Worm (Caenorhabditis elegans) whole organism, early embryonic: ENCODE results near the gene cox-18.

ENCODE experiments used
- F13C5.2 ChIP-seq: sonication (generic microtip); optimal IDR thresholded peaks from 2 replicates; lab custom pipeline; 2017; ENCODE audit warnings: mild to moderate bottlenecking, missing genetic modification characterization, inconsistent platforms, missing compliant biosample characterization
- ama-1 ChIP-seq: fragments of 150-350 bp; optimal IDR thresholded peaks from 2 replicates; lab custom pipeline; 2014
- ceh-13 ChIP-seq: fragments of 200-800 bp; sonication (Bioruptor generic); optimal IDR thresholded peaks from 2 replicates; lab custom pipeline; 2018; ENCODE audit warnings: mild to moderate bottlenecking, missing genetic modification characterization, missing compliant biosample characterization
- ets-7 ChIP-seq: sonication (generic microtip); optimal IDR thresholded peaks from 2 replicates; lab custom pipeline; 2016; ENCODE audit warnings: missing genotype, missing genetic modification characterization, missing compliant biosample characterization
- hmbx-1 ChIP-seq: sonication (generic microtip); optimal IDR thresholded peaks from 2 replicates; lab custom pipeline; 2016; ENCODE audit warnings: mild to moderate bottlenecking, missing genetic modification characterization, missing compliant biosample characterization
- hmg-4 ChIP-seq: fragments of 200-800 bp; sonication (Bioruptor generic); optimal IDR thresholded peaks from 2 replicates; lab custom pipeline; 2018; ENCODE audit warnings: mild to moderate bottlenecking, missing genetic modification characterization, missing compliant biosample characterization
- hnd-1 ChIP-seq: sonication (generic microtip); optimal IDR thresholded peaks from 2 replicates; lab custom pipeline; 2016; ENCODE audit warnings: missing genetic modification characterization, missing compliant biosample characterization
- pes-1 ChIP-seq: fragments of 200-800 bp; sonication (Bioruptor generic); IDR thresholded peaks from 2 replicates; pipeline ENCODE4 v1.3.6; 2022; ENCODE audit warnings: missing genetic modification reagents, missing genetic modification characterization, missing compliant biosample characterization
- scrt-1 ChIP-seq: fragments of 200-800 bp; sonication (Bioruptor generic); IDR thresholded peaks from 2 replicates; pipeline ENCODE4 v1.3.6; 2022; ENCODE audit warnings: missing genetic modification characterization, missing compliant biosample characterization
- sea-1 ChIP-seq: fragments of 200-800 bp; sonication (Bioruptor generic); conservative IDR thresholded peaks from 2 replicates; pipeline ENCODE4 v1.3.6; 2022; ENCODE audit warnings: missing genetic modification characterization, missing compliant biosample characterization
- tbx-11 ChIP-seq: fragments of 200-800 bp; sonication (Bioruptor generic); IDR thresholded peaks from 2 replicates; pipeline ENCODE4 v1.3.6; 2022; ENCODE audit warnings: missing genetic modification characterization, missing compliant biosample characterization
- tra-4 ChIP-seq: sonication (generic microtip); optimal IDR thresholded peaks from 2 replicates; lab custom pipeline; 2017; ENCODE audit warnings: missing genetic modification characterization, missing compliant biosample characterization

- TF ChIP-seq ceh-13 (GFP tag; lab: Kevin White, UChicago) (no peak), hnd-1 (tag; lab: Kevin White, UChicago) (no peak), ama-1 (lab: Kevin White, UChicago) (no peak), F13C5.2 (tag; lab: Kevin White, UChicago) (no peak), hmg-4 (GFP tag; lab: Kevin White, UChicago) (no peak), tra-4 (no peak), sea-1 (GFP tag; lab: Robert Waterston, UW) (no peak), ets-7 (no peak), pes-1 (GFP tag; lab: Robert Waterston, UW) (no peak), scrt-1 (no peak), hmbx-1 (tag; lab: Kevin White, UChicago) (no peak), tbx-11 (GFP tag; lab: Robert Waterston, UW) (no peak)
These were observed 8.7 kb downstream of the cox-18 start for ce11 chrIV:1105999-1106398.
